Fruit fly (Drosophila melanogaster): Measurements from ENCODE around the gene ttk.

The ttk gene

DNA sequence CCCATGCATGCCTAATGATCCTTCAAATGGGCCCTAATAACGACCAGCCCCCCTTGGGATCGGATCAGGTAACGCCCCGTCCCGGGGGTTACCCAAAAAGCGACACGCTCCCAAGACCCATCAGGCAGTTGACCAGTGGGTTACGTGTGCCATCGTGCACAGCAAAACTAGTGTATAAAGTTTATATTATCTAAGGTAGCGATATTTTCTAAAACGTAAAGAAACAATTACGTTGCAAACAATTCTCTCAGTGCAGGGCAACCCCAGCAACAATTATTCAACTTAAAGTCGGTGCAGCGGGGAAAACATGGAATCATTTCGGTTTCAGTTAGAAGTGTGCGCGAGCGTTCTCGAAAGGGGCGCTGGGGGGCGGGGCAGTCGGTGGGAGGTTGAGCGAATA, 1.1 kb upstream of the ttk start (continued):
- TF ChIP-seq Stat92E (GFP tag; optimal IDR thresholded peaks at IDR 0.05) (peak in 1 of 3 experiments; percentile 42), Chrac-16 (GFP tag; optimal IDR thresholded peaks at IDR 0.05) (no peak), phol (tag; optimal IDR thresholded peaks at IDR 0.05) (peak; percentile 32), gem (tag; optimal IDR thresholded peaks at IDR 0.05) (peak; percentile 44), az2 (GFP tag; optimal IDR thresholded peaks at IDR 0.05) (peak; percentile 10), CG10431 (GFP tag; optimal IDR thresholded peaks at IDR 0.05) (no peak), MTF-1 (GFP tag; optimal IDR thresholded peaks at IDR 0.05; ENCODE audit: borderline replicate concordance) (no peak), CG13775 (GFP tag; optimal IDR thresholded peaks at IDR 0.05) (no peak), Asciz (GFP tag; optimal IDR thresholded peaks at IDR 0.05) (no peak), CG6765 (GFP tag; optimal IDR thresholded peaks at IDR 0.05) (no peak), CG32532 (GFP tag; IDR thresholded peaks at IDR 0.05) (no peak), CG31224 (GFP tag; IDR thresholded peaks at IDR 0.05) (no peak), CG17568 (GFP tag; optimal IDR thresholded peaks at IDR 0.05) (no peak), eyg (GFP tag; optimal IDR thresholded peaks at IDR 0.05) (no peak), CG2678 (tag; optimal IDR thresholded peaks at IDR 0.05) (peak; percentile 28), CG18619 (GFP tag; optimal IDR thresholded peaks at IDR 0.05) (no peak), D19A (tag; optimal IDR thresholded peaks at IDR 0.05) (peak; percentile 14), fd96Cb (tag; optimal IDR thresholded peaks at IDR 0.05) (peak; percentile 25), CG15601 (tag; optimal IDR thresholded peaks at IDR 0.05) (peak; percentile 52), Optix (GFP tag; IDR thresholded peaks at IDR 0.05) (no peak), CG6683 (GFP tag; optimal IDR thresholded peaks at IDR 0.05) (no peak), Camta (GFP tag; optimal IDR thresholded peaks at IDR 0.05) (no peak), CG6791 (GFP tag; IDR thresholded peaks at IDR 0.05; ENCODE audit: partially characterized antibody) (0 out of 3 replicates have a peak, but pooled peaks have one; percentile 5), usp (GFP tag; optimal IDR thresholded peaks at IDR 0.05) (no peak), Doc3 (GFP tag; IDR thresholded peaks at IDR 0.05; ENCODE audit: partially characterized antibody) (no peak), CG11695 (GFP tag; IDR thresholded peaks at IDR 0.05) (0 out of 3 replicates have a peak, but pooled peaks have one; percentile 16), CG15479 (GFP tag; optimal IDR thresholded peaks at IDR 0.05) (no peak), NFAT (GFP tag; IDR thresholded peaks at IDR 0.05) (no peak), run (tag; optimal IDR thresholded peaks at IDR 0.05) (no peak), dmrt99B (tag; optimal IDR thresholded peaks at IDR 0.05) (peak; percentile 17), vvl (GFP tag; IDR thresholded peaks at IDR 0.05) (0 out of 2 replicates have a peak, but pooled peaks have one; percentile 36), twi (tag; optimal IDR thresholded peaks at IDR 0.05) (no peak), ems (GFP tag; optimal IDR thresholded peaks at IDR 0.05) (no peak), gcm2 (GFP tag; optimal IDR thresholded peaks at IDR 0.05) (no peak), Sry-δ (GFP tag; optimal IDR thresholded peaks at IDR 0.05) (no peak), CG10321 (GFP tag; IDR thresholded peaks at IDR 0.05) (no peak), gsb (GFP tag; IDR thresholded peaks at IDR 0.05) (no peak), CG9215 (GFP tag; IDR thresholded peaks at IDR 0.05) (no peak), CG12104 (GFP tag; optimal IDR thresholded peaks at IDR 0.05) (no peak), Oli (tag; optimal IDR thresholded peaks at IDR 0.05) (no peak), Trl (optimal IDR thresholded peaks at IDR 0.05) (no peak), Trl (GFP tag; optimal IDR thresholded peaks at IDR 0.05) (no peak), CG6654 (GFP tag; optimal IDR thresholded peaks at IDR 0.05) (no peak), Lim3 (GFP tag; IDR thresholded peaks at IDR 0.05) (no peak), CG14965 (GFP tag; optimal IDR thresholded peaks at IDR 0.05; ENCODE audit: borderline replicate concordance) (no peak), H15 (GFP tag; IDR thresholded peaks at IDR 0.05) (peak; percentile 36; the same call in 1 of the 3 replicates), CG7839 (tag; optimal IDR thresholded peaks at IDR 0.05) (peak; percentile 25), CG10979 (tag; optimal IDR thresholded peaks at IDR 0.05) (peak; percentile 55), CG14441 (GFP tag; IDR thresholded peaks at IDR 0.05) (no peak), jigr1 (GFP tag; IDR thresholded peaks at IDR 0.05) (no peak), Xrp1 (GFP tag; IDR thresholded peaks at IDR 0.05) (peak; percentile 54; the same call in 1 of the 2 replicates)

All from whole organism, embryonic.